Fruit fly (Drosophila melanogaster) whole organism, adult: ENCODE measurements around the gene Nhe1.

Experiments used
- CG14711 ChIP-seq: fragments of 200-800 bp; sonication (Bioruptor generic); optimal IDR thresholded peaks from 2 replicates; lab custom pipeline; 2018; ENCODE audit warnings: missing biosample characterization, mild to moderate bottlenecking, missing genetic modification characterization, moderate library complexity
- CG1620 ChIP-seq: fragments of 200-800 bp; sonication (Bioruptor generic); optimal IDR thresholded peaks from 2 replicates; lab custom pipeline; 2016; ENCODE audit warnings: missing biosample characterization, missing genetic modification characterization
- CG33017 ChIP-seq: fragments of 200-800 bp; sonication (Bioruptor generic); optimal IDR thresholded peaks from 2 replicates; lab custom pipeline; 2018; ENCODE audit warnings: missing biosample characterization, mild to moderate bottlenecking, missing genetic modification characterization, moderate library complexity
- CG7101 ChIP-seq: fragments of 200-800 bp; sonication (Bioruptor generic); optimal IDR thresholded peaks from 2 replicates; lab custom pipeline; 2018; ENCODE audit warnings: missing biosample characterization, mild to moderate bottlenecking, missing genetic modification characterization, moderate library complexity
- Clk ChIP-seq: fragments of 200-800 bp; sonication (Bioruptor generic); optimal IDR thresholded peaks from 2 replicates; lab custom pipeline; 2017; ENCODE audit warnings: missing biosample characterization, missing genetic modification characterization
- Crg-1 ChIP-seq: fragments of 200-800 bp; sonication (Bioruptor generic); optimal IDR thresholded peaks from 2 replicates; lab custom pipeline; 2016; ENCODE audit warnings: missing biosample characterization, missing genetic modification characterization
- Hr96 ChIP-seq: fragments of 200-800 bp; sonication (Bioruptor generic); optimal IDR thresholded peaks from 2 replicates; lab custom pipeline; 2016; ENCODE audit warnings: missing biosample characterization, missing genetic modification characterization
- Mnt ChIP-seq: fragments of 200-800 bp; sonication (Bioruptor generic); optimal IDR thresholded peaks from 2 replicates; lab custom pipeline; 2016; ENCODE audit warnings: missing biosample characterization, mild to moderate bottlenecking, missing genetic modification characterization
- cic ChIP-seq: fragments of 200-800 bp; sonication (Bioruptor generic); optimal IDR thresholded peaks from 2 replicates; lab custom pipeline; 2017; ENCODE audit warnings: missing biosample characterization, mild to moderate bottlenecking, missing genetic modification characterization, moderate library complexity
- cnc ChIP-seq, 2 experiments: fragments of >200 bp; optimal IDR thresholded peaks; 2 replicates each; lab custom pipeline; 2017
- ovo ChIP-seq: fragments of 200-800 bp; sonication (Bioruptor generic); optimal IDR thresholded peaks from 2 replicates; lab custom pipeline; 2016; ENCODE audit warnings: missing biosample characterization, missing genetic modification characterization

dm6 chr2L:94096-94495 lies 12.4 kb downstream of the Nhe1 start:
- TF ChIP-seq Clk (GFP tag; lab: Kevin White, UChicago) (no peak), cnc (optimal IDR thresholded peaks at IDR 0.05; lab: Kevin White, UChicago) (no peak), CG7101 (tag; lab: Kevin White, UChicago) (no peak), Mnt (GFP tag; lab: Kevin White, UChicago) (no peak), cic (GFP tag; lab: Kevin White, UChicago) (no peak), CG14711 (tag; lab: Kevin White, UChicago) (no peak), CG1620 (GFP tag; lab: Kevin White, UChicago) (no peak), ovo (no peak), Hr96 (GFP tag; lab: Kevin White, UChicago) (no peak), Crg-1 (GFP tag; lab: Kevin White, UChicago) (no peak), CG33017 (tag; lab: Kevin White, UChicago) (no peak)
